Fruit fly (Drosophila melanogaster) whole organism, embryonic: ENCODE measurements around the gene eIF3d1.

ENCODE experiments used
- Antp ChIP-seq: fragments of 200-800 bp; sonication (Bioruptor generic); optimal IDR thresholded peaks from 3 replicates; lab custom pipeline; 2016; ENCODE audit warnings: missing biosample characterization, missing genetic modification characterization
- Bgb ChIP-seq: fragments of 200-800 bp; sonication (Bioruptor generic); IDR thresholded peaks from 2 replicates; pipeline ENCODE4 v1.3.6; 2022; ENCODE audit warnings: missing biosample characterization, missing genetic modification characterization; ENCODE audit not compliant: partially characterized antibody
- CG10959 ChIP-seq: fragments of 200-800 bp; sonication (Bioruptor generic); IDR thresholded peaks from 2 replicates; pipeline ENCODE4 v1.3.6; 2022; ENCODE audit warnings: missing biosample characterization, missing genetic modification characterization
- CG11093 ChIP-seq: fragments of 200-800 bp; sonication (Bioruptor generic); IDR thresholded peaks from 3 replicates; pipeline ENCODE4 v1.3.6; 2022; ENCODE audit warnings: missing biosample characterization, missing genetic modification characterization
- CG11247 ChIP-seq: fragments of 200-800 bp; sonication (Bioruptor generic); IDR thresholded peaks from 2 replicates; pipeline ENCODE4 v1.3.6; 2022; ENCODE audit warnings: missing biosample characterization, missing genetic modification characterization
- CG15011 ChIP-seq: fragments of 200-800 bp; sonication (Bioruptor generic); optimal IDR thresholded peaks from 3 replicates; lab custom pipeline; 2018; ENCODE audit warnings: missing biosample characterization, mild to moderate bottlenecking, missing genetic modification characterization
- CG15696 ChIP-seq: fragments of 200-800 bp; sonication (Bioruptor generic); optimal IDR thresholded peaks from 2 replicates; lab custom pipeline; 2019; ENCODE audit warnings: missing biosample characterization, mild to moderate bottlenecking, missing genetic modification characterization, moderate library complexity
- CG18262 ChIP-seq: fragments of 200-800 bp; optimal IDR thresholded peaks from 3 replicates; lab custom pipeline; 2019; ENCODE audit warnings: missing biosample characterization, mild to moderate bottlenecking, missing genetic modification characterization, moderate library complexity
- CG34376 ChIP-seq: fragments of 200-800 bp; sonication (Bioruptor generic); optimal IDR thresholded peaks from 2 replicates; lab custom pipeline; 2018; ENCODE audit warnings: missing biosample characterization, mild to moderate bottlenecking, missing genetic modification characterization
- CG3838 ChIP-seq: fragments of 200-800 bp; sonication (Bioruptor generic); optimal IDR thresholded peaks from 3 replicates; lab custom pipeline; 2016; ENCODE audit warnings: missing biosample characterization, missing genetic modification characterization
- CG42726 ChIP-seq: fragments of 200-800 bp; sonication (Bioruptor generic); IDR thresholded peaks from 2 replicates; pipeline ENCODE4 v1.3.6; 2022; ENCODE audit warnings: missing biosample characterization, missing genetic modification characterization; ENCODE audit not compliant: partially characterized antibody
- CG4820 ChIP-seq: fragments of 200-800 bp; sonication (Bioruptor generic); optimal IDR thresholded peaks from 3 replicates; lab custom pipeline; 2016; ENCODE audit warnings: missing biosample characterization, missing genetic modification characterization
- CG5953 ChIP-seq: fragments of 200-800 bp; sonication (Bioruptor generic); IDR thresholded peaks from 2 replicates; pipeline ENCODE4 v1.3.6; 2022; ENCODE audit warnings: missing biosample characterization, missing genetic modification characterization
- CG6813 ChIP-seq: fragments of 200-800 bp; sonication (Bioruptor generic); optimal IDR thresholded peaks from 2 replicates; lab custom pipeline; 2017; ENCODE audit warnings: missing biosample characterization, missing genetic modification characterization, mild to moderate bottlenecking, moderate library complexity, missing genetic modification reagents
- CG7357 ChIP-seq: fragments of 200-800 bp; sonication (Bioruptor generic); IDR thresholded peaks from 3 replicates; pipeline ENCODE4 v1.3.6; 2022; ENCODE audit warnings: missing biosample characterization, missing genetic modification characterization
- CG7786 ChIP-seq: fragments of 200-800 bp; sonication (Bioruptor generic); optimal IDR thresholded peaks from 2 replicates; lab custom pipeline; 2016; ENCODE audit warnings: missing biosample characterization, missing genetic modification characterization
- CG9797 ChIP-seq: fragments of 200-800 bp; sonication (Bioruptor generic); optimal IDR thresholded peaks from 3 replicates; lab custom pipeline; 2018; ENCODE audit warnings: missing biosample characterization, mild to moderate bottlenecking, missing genetic modification characterization
- CTCF ChIP-seq: fragments of 200-800 bp; sonication (Bioruptor generic); optimal IDR thresholded peaks from 2 replicates; lab custom pipeline; 2017; ENCODE audit warnings: missing biosample characterization, mild to moderate bottlenecking, missing genetic modification characterization, moderate library complexity
- Camta ChIP-seq: fragments of 200-800 bp; sonication (Bioruptor generic); optimal IDR thresholded peaks from 2 replicates; lab custom pipeline; 2016; ENCODE audit warnings: missing biosample characterization, missing genetic modification characterization
- D19B ChIP-seq: fragments of 200-800 bp; sonication (Bioruptor generic); optimal IDR thresholded peaks from 2 replicates; lab custom pipeline; 2017; ENCODE audit warnings: missing biosample characterization, mild to moderate bottlenecking, missing genetic modification characterization
- Ets65A ChIP-seq: fragments of 200-800 bp; sonication (Bioruptor generic); peaks from one replicate; lab custom pipeline; 2016; ENCODE audit warnings: missing biosample characterization, missing genetic modification characterization
- Gug ChIP-seq: fragments of 200-800 bp; sonication (Bioruptor generic); IDR thresholded peaks from 4 replicates; pipeline ENCODE4 v1.3.6; 2022; ENCODE audit warnings: missing biosample characterization, missing genetic modification characterization
- Hr39 ChIP-seq: fragments of >200 bp; optimal IDR thresholded peaks from 2 replicates; lab custom pipeline; 2017
- Jarid2 ChIP-seq: fragments of 200-800 bp; sonication (Bioruptor generic); optimal IDR thresholded peaks from 3 replicates; lab custom pipeline; 2017; ENCODE audit warnings: mild to moderate bottlenecking, missing biosample characterization, missing genetic modification reagents, missing genetic modification characterization
- MBD-R2 ChIP-seq: fragments of 200-800 bp; sonication (Bioruptor generic); IDR thresholded peaks from 2 replicates; pipeline ENCODE4 v1.3.6; 2022; ENCODE audit warnings: missing biosample characterization, missing genetic modification characterization
- Neu2 ChIP-seq: fragments of 200-800 bp; sonication (Bioruptor generic); optimal IDR thresholded peaks from 3 replicates; lab custom pipeline; 2016; ENCODE audit warnings: missing biosample characterization, missing genetic modification characterization, borderline replicate concordance
- Nf-YB ChIP-seq: fragments of 200-800 bp; sonication (Bioruptor generic); optimal IDR thresholded peaks from 3 replicates; lab custom pipeline; 2019; ENCODE audit warnings: missing biosample characterization, mild to moderate bottlenecking, missing genetic modification characterization, moderate library complexity
- Trl ChIP-seq, 3 experiments: fragments of >200 bp in 2 of 3; fragments of 200-800 bp in 1 of 3; sonication (Bioruptor generic) in 1 of 3; optimal IDR thresholded peaks; 2 replicates in 1 of 3; 3 replicates in 2 of 3; lab custom pipeline; 2016 to 2017; ENCODE audit warnings: missing biosample characterization in 1 of 3, missing genetic modification characterization in 1 of 3
- Xrp1 ChIP-seq: fragments of 200-800 bp; sonication (Bioruptor generic); IDR thresholded peaks from 2 replicates; pipeline ENCODE4 v1.3.6; 2022; ENCODE audit warnings: missing biosample characterization, missing genetic modification characterization
- br ChIP-seq: fragments of >200 bp; optimal IDR thresholded peaks from 2 replicates; lab custom pipeline; 2017
- cad ChIP-seq: fragments of >200 bp; optimal IDR thresholded peaks from 2 replicates; lab custom pipeline; 2017; ENCODE audit warnings: missing biosample characterization, missing genetic modification characterization
- cas ChIP-seq: fragments of 200-800 bp; sonication (Bioruptor generic); IDR thresholded peaks from 2 replicates; pipeline ENCODE4 v1.3.6; 2022; ENCODE audit warnings: missing biosample characterization, missing genetic modification characterization
- dm ChIP-seq: fragments of 200-800 bp; sonication (Bioruptor generic); optimal IDR thresholded peaks from 3 replicates; lab custom pipeline; 2016; ENCODE audit warnings: missing biosample characterization, missing genetic modification characterization
- gsb ChIP-seq: fragments of 200-800 bp; sonication (Bioruptor generic); IDR thresholded peaks from 2 replicates; pipeline ENCODE4 v1.3.6; 2022; ENCODE audit warnings: missing biosample characterization, missing genetic modification characterization
- gt ChIP-seq: fragments of 200-800 bp; sonication (Bioruptor generic); IDR thresholded peaks from 2 replicates; pipeline ENCODE4 v1.3.6; 2022; ENCODE audit warnings: missing biosample characterization, missing genetic modification characterization
- h ChIP-seq: fragments of >200 bp; optimal IDR thresholded peaks from 2 replicates; lab custom pipeline; 2017
- maf-S ChIP-seq: fragments of 200-800 bp; sonication (Bioruptor generic); optimal IDR thresholded peaks from 2 replicates; lab custom pipeline; 2016; ENCODE audit warnings: missing biosample characterization, missing genetic modification characterization
- nmo ChIP-seq: fragments of 200-800 bp; sonication (Bioruptor generic); optimal IDR thresholded peaks from 2 replicates; lab custom pipeline; 2018; ENCODE audit warnings: missing biosample characterization, mild to moderate bottlenecking, missing genetic modification characterization, moderate library complexity
- sim ChIP-seq: fragments of 200-800 bp; sonication (Bioruptor generic); IDR thresholded peaks from 2 replicates; pipeline ENCODE4 v1.3.6; 2022; ENCODE audit warnings: missing biosample characterization, missing genetic modification characterization
- sna ChIP-seq: fragments of 200-800 bp; sonication (Bioruptor generic); IDR thresholded peaks from 2 replicates; pipeline ENCODE4 v1.3.6; 2022; ENCODE audit warnings: missing biosample characterization, missing genetic modification characterization; ENCODE audit not compliant: partially characterized antibody
- ttk ChIP-seq: fragments of 200-800 bp; sonication (Bioruptor generic); IDR thresholded peaks from 2 replicates; pipeline ENCODE4 v2.1.2; 2022; ENCODE audit warnings: missing biosample characterization, missing genetic modification characterization
- unpg ChIP-seq: fragments of 200-800 bp; sonication (Bioruptor generic); optimal IDR thresholded peaks from 3 replicates; lab custom pipeline; 2018; ENCODE audit warnings: missing biosample characterization, mild to moderate bottlenecking, missing genetic modification characterization, moderate library complexity
- wdn ChIP-seq: fragments of 200-800 bp; sonication (Bioruptor generic); IDR thresholded peaks from 2 replicates; pipeline ENCODE4 v1.3.6; 2022; ENCODE audit warnings: missing biosample characterization, missing genetic modification characterization

eIF3d1 gene

dm6 chr3R:23678349-23679193, 1.3 kb upstream of the eIF3d1 start, which contains the start of gene GILT2 (continued):
- TF ChIP-seq Jarid2 (GFP tag; lab: Kevin White, UChicago) = peak; percentile 71
- TF ChIP-seq, all 482 proteins: peak for 387

DNA sequence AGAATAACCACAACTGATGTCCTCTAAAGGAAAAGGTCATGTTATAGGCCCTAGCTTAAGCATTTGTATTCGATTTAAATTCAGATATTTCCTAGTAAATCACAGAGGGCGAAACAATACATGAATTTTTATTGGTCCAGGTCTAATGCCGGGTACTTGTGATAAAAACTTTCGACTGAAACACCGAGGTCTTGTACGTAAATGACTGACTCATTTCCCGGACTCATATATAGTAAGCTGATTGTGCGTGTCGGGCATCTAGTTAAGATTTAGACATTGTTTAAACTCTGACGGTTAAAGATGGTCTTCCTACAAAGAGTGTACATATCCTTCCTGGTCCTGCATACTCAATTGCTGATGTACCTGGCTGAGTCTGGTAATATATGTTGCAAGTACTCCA, 2.4 kb downstream of the eIF3d1 start, which contains the start of gene CG16710:
TSS of gene CG16710 (plus strand) at position 301 of the 400 bp plus-strand sequence.
- TF ChIP-seq CG3838 (GFP tag; lab: Kevin White, UChicago) = no peak
- no peak for TF ChIP-seq gsb (GFP tag; lab: Robert Waterston, UW)
- no peak for TF ChIP-seq CG10959
- no peak for TF ChIP-seq D19B (GFP tag; lab: Kevin White, UChicago)
- no peak for TF ChIP-seq Neu2 (GFP tag; lab: Kevin White, UChicago)
- TF ChIP-seq sim = no peak
- no peak for TF ChIP-seq MBD-R2 (GFP tag; lab: Robert Waterston, UW)
- TF ChIP-seq Nf-YB (GFP tag; lab: Kevin White, UChicago) = no peak
- TF ChIP-seq Gug (GFP tag; lab: Robert Waterston, UW) = no peak
- no peak for TF ChIP-seq CG11093 (GFP tag; lab: Robert Waterston, UW)
- TF ChIP-seq Antp (GFP tag; lab: Kevin White, UChicago) = no peak
- TF ChIP-seq maf-S (GFP tag; lab: Kevin White, UChicago) = no peak

dm6 chr3R:23683757-23684156, 3.9 kb downstream of the eIF3d1 start, which contains the start of gene CG18754:
CG18754 (plus strand) TSS chr3R:23684057.
- TF ChIP-seq Trl (optimal IDR thresholded peaks at IDR 0.05; lab: Kevin White, UChicago) (no peak), Trl (GFP tag; optimal IDR thresholded peaks at IDR 0.05; lab: Kevin White, UChicago) (no peak), cad (GFP tag; lab: Kevin White, UChicago) (no peak), CG4820 (GFP tag; lab: Kevin White, UChicago) (no peak), CG11247 (GFP tag; lab: Robert Waterston, UW) (no peak), wdn (GFP tag; lab: Robert Waterston, UW) (no peak), nmo (GFP tag; lab: Kevin White, UChicago) (no peak)

dm6 chr3R:23685955-23686354, 6.1 kb downstream of the eIF3d1 start, which contains the start of gene SPE:
SPE (plus strand) TSS chr3R:23686255.
- TF ChIP-seq cas (no peak), CG34376 (GFP tag; lab: Kevin White, UChicago) (peak; percentile 9)

- TF ChIP-seq CG5953 (GFP tag; lab: Robert Waterston, UW) = no peak
- TF ChIP-seq cas = no peak
- peak; percentile 70 for TF ChIP-seq Ets65A (GFP tag; lab: Kevin White, UChicago)
These were observed 7.1 kb downstream of the eIF3d1 start for dm6 chr3R:23686924-23687323.

dm6 chr3R:23694579-23695033, 14.8 kb downstream of the eIF3d1 start, which contains the start of gene CG10254:
CG10254 (minus strand) TSS chr3R:23694983.
- TF ChIP-seq CG7357 (GFP tag; lab: Robert Waterston, UW) (no peak), sna (GFP tag; lab: Robert Waterston, UW) (no peak), CG6813 (no peak), CG18262 (no peak), Bgb (GFP tag; lab: Robert Waterston, UW) (no peak), h (lab: Kevin White, UChicago) (no peak), CG7786 (GFP tag; lab: Kevin White, UChicago) (no peak), unpg (GFP tag; lab: Kevin White, UChicago) (no peak), CG15696 (tag; lab: Kevin White, UChicago) (no peak), ttk (GFP tag; lab: Robert Waterston, UW) (no peak), CG15011 (GFP tag; lab: Kevin White, UChicago) (no peak), CTCF (peak; percentile 73), Hr39 (lab: Kevin White, UChicago) (no peak), CG42726 (GFP tag; lab: Robert Waterston, UW) (no peak), br (lab: Kevin White, UChicago) (no peak), dm (GFP tag; lab: Kevin White, UChicago) (no peak), Xrp1 (GFP tag; lab: Robert Waterston, UW) (no peak), gt (no peak), Camta (GFP tag; lab: Kevin White, UChicago) (no peak), CG9797 (GFP tag; lab: Kevin White, UChicago) (peak; percentile 34)
